Fruit fly (Drosophila melanogaster) whole organism, embryonic: ENCODE measurements around the gene Tasp1.

Experiments
- Atf6 ChIP-seq: fragments of 200-800 bp; sonication (Bioruptor generic); IDR thresholded peaks from 2 replicates; pipeline ENCODE4 v1.3.6; 2022; ENCODE audit warnings: missing biosample characterization, missing genetic modification characterization
- CG1832 ChIP-seq: fragments of 200-800 bp; sonication (Bioruptor generic); optimal IDR thresholded peaks from 2 replicates; lab custom pipeline; 2017; ENCODE audit warnings: missing biosample characterization, mild to moderate bottlenecking, missing genetic modification characterization, inconsistent platforms
- CG34422 ChIP-seq: fragments of 200-800 bp; sonication (Bioruptor generic); IDR thresholded peaks from 3 replicates; pipeline ENCODE4 v1.3.6; 2022; ENCODE audit warnings: missing biosample characterization, missing genetic modification characterization
- CG3995 ChIP-seq: fragments of 200-800 bp; sonication (Bioruptor generic); optimal IDR thresholded peaks from 3 replicates; lab custom pipeline; 2016; ENCODE audit warnings: missing biosample characterization, missing genetic modification characterization
- az2 ChIP-seq: fragments of 200-800 bp; sonication (Bioruptor generic); optimal IDR thresholded peaks from 3 replicates; lab custom pipeline; 2016; ENCODE audit warnings: missing biosample characterization, missing genetic modification characterization
- fd96Cb ChIP-seq: fragments of 200-800 bp; sonication (Bioruptor generic); optimal IDR thresholded peaks from 2 replicates; lab custom pipeline; 2018; ENCODE audit warnings: missing biosample characterization, mild to moderate bottlenecking, missing genetic modification characterization, moderate library complexity
- usp ChIP-seq: fragments of >200 bp; optimal IDR thresholded peaks from 2 replicates; lab custom pipeline; 2017; ENCODE audit warnings: missing biosample characterization, missing genetic modification characterization

- no peak for TF ChIP-seq az2 (GFP tag; lab: Kevin White, UChicago)
- TF ChIP-seq CG1832 (GFP tag; lab: Kevin White, UChicago): no peak
- no peak for TF ChIP-seq CG3995 (GFP tag; lab: Kevin White, UChicago)
- TF ChIP-seq Atf6 (GFP tag; lab: Robert Waterston, UW): no peak
- TF ChIP-seq fd96Cb (tag; lab: Kevin White, UChicago): no peak
- TF ChIP-seq usp: no peak
- no peak for TF ChIP-seq CG34422 (GFP tag; lab: Robert Waterston, UW)
Measured at dm6 chr3L:16121791-16122190, 34.5 kb upstream of the Tasp1 start, which contains the start of gene Strump.
